Worm (Caenorhabditis elegans) whole organism, L1 larva: ENCODE results near the gene ttr-40.
A peak's percentile ranks its signal among the peaks of the same experiment; 100 is the strongest.

Experiments
- C16A3.4 ChIP-seq: fragments of 150-350 bp; optimal IDR thresholded peaks from 2 replicates; lab custom pipeline; 2014; ENCODE audit warnings: missing biosample characterization, missing genetic modification characterization
- F16B12.6 ChIP-seq: fragments of 150-350 bp; optimal IDR thresholded peaks from 2 replicates; lab custom pipeline; 2014; ENCODE audit warnings: missing biosample characterization, missing genetic modification characterization
- alr-1 ChIP-seq: fragments of 200-800 bp; sonication (Bioruptor generic); optimal IDR thresholded peaks from 2 replicates; lab custom pipeline; 2018; ENCODE audit warnings: borderline replicate concordance, mild to moderate bottlenecking, missing genetic modification characterization, missing compliant biosample characterization
- aly-2 ChIP-seq: fragments of 150-350 bp; optimal IDR thresholded peaks from 2 replicates; lab custom pipeline; 2014; ENCODE audit warnings: missing biosample characterization, missing genetic modification characterization
- blmp-1 ChIP-seq: fragments of 150-350 bp; optimal IDR thresholded peaks from 2 replicates; lab custom pipeline; 2014; ENCODE audit warnings: missing biosample characterization, missing genetic modification characterization
- ceh-8 ChIP-seq: fragments of 200-800 bp; sonication (Bioruptor generic); optimal IDR thresholded peaks from 2 replicates; lab custom pipeline; 2018; ENCODE audit warnings: mild to moderate bottlenecking, missing genetic modification characterization, moderate library complexity, missing compliant biosample characterization
- ceh-90 ChIP-seq: sonication (generic microtip); optimal IDR thresholded peaks from 2 replicates; lab custom pipeline; 2016; ENCODE audit warnings: missing genetic modification characterization, missing compliant biosample characterization
- ces-1 ChIP-seq: fragments of 150-350 bp; optimal IDR thresholded peaks from 2 replicates; lab custom pipeline; 2014; ENCODE audit warnings: missing biosample characterization, missing genetic modification reagents, missing genetic modification characterization
- efl-3 ChIP-seq: fragments of 200-800 bp; sonication (Bioruptor generic); optimal IDR thresholded peaks from 2 replicates; lab custom pipeline; 2018; ENCODE audit warnings: mild to moderate bottlenecking, missing genetic modification characterization, missing compliant biosample characterization
- egl-13 ChIP-seq: sonication (generic microtip); optimal IDR thresholded peaks from 2 replicates; lab custom pipeline; 2016; ENCODE audit warnings: missing genotype, missing genetic modification reagents, missing genetic modification characterization, missing compliant biosample characterization
- elt-2 ChIP-seq: sonication (generic microtip); optimal IDR thresholded peaks from 2 replicates; lab custom pipeline; 2016; ENCODE audit warnings: missing genetic modification characterization, mild to moderate bottlenecking, inconsistent platforms, missing compliant biosample characterization, missing genetic modification reagents
- elt-3 ChIP-seq, 6 experiments: fragments of 150-350 bp in 1 of 6; sonication (generic microtip); optimal IDR thresholded peaks; 2 replicates each; lab custom pipeline; 2017 to 2018; ENCODE audit warnings: missing biosample characterization in 6 of 6, missing genetic modification characterization in 6 of 6, inconsistent platforms in 1 of 6
- fkh-10 ChIP-seq: sonication (generic microtip); optimal IDR thresholded peaks from 2 replicates; lab custom pipeline; 2017; ENCODE audit warnings: missing biosample characterization, missing genetic modification reagents, missing genetic modification characterization
- fkh-4 ChIP-seq: sonication (generic microtip); optimal IDR thresholded peaks from 2 replicates; lab custom pipeline; 2016; ENCODE audit warnings: missing compliant biosample characterization, missing genetic modification characterization, borderline replicate concordance
- fkh-8 ChIP-seq: sonication (generic microtip); optimal IDR thresholded peaks from 2 replicates; lab custom pipeline; 2016; ENCODE audit warnings: mild to moderate bottlenecking, missing genetic modification characterization, missing compliant biosample characterization
- hlh-17 ChIP-seq: fragments of 200-800 bp; sonication (Bioruptor generic); optimal IDR thresholded peaks from 2 replicates; lab custom pipeline; 2018; ENCODE audit warnings: missing genetic modification characterization, mild to moderate bottlenecking, missing compliant biosample characterization, moderate library complexity, borderline replicate concordance
- irx-1 ChIP-seq: sonication (generic microtip); optimal IDR thresholded peaks from 2 replicates; lab custom pipeline; 2016; ENCODE audit warnings: missing genetic modification characterization, missing compliant biosample characterization
- isw-1 ChIP-seq: fragments of 200-800 bp; sonication (Bioruptor generic); IDR thresholded peaks from 2 replicates; pipeline ENCODE4 v1.3.6; 2022; ENCODE audit warnings: missing genetic modification characterization, missing compliant biosample characterization
- lin-15B ChIP-seq: fragments of 150-350 bp; sonication (generic microtip); optimal IDR thresholded peaks from 3 replicates; lab custom pipeline; 2014; ENCODE audit warnings: missing biosample characterization, missing genetic modification characterization
- lir-3 ChIP-seq: sonication (generic microtip); optimal IDR thresholded peaks from 2 replicates; lab custom pipeline; 2016; ENCODE audit warnings: mild to moderate bottlenecking, missing genetic modification characterization, moderate library complexity, missing compliant biosample characterization; ENCODE audit not compliant: poor library complexity
- lsy-2 ChIP-seq, 2 experiments: fragments of 150-350 bp; optimal IDR thresholded peaks; 2 replicates each; lab custom pipeline; 2014; ENCODE audit warnings: missing biosample characterization in 2 of 2, missing genetic modification characterization in 2 of 2
- mab-9 ChIP-seq: fragments of 200-800 bp; sonication (Bioruptor generic); IDR thresholded peaks from 2 replicates; pipeline ENCODE4 v1.3.6; 2022; ENCODE audit warnings: missing genetic modification reagents, missing genetic modification characterization, missing compliant biosample characterization
- mdl-1 ChIP-seq, 2 experiments: fragments of 150-350 bp; optimal IDR thresholded peaks; 2 replicates each; lab custom pipeline; 2014 to 2017; ENCODE audit warnings: missing biosample characterization in 2 of 2, missing genetic modification characterization in 2 of 2, inconsistent platforms in 1 of 2
- mef-2 ChIP-seq: fragments of 150-350 bp; optimal IDR thresholded peaks from 2 replicates; lab custom pipeline; 2014; ENCODE audit warnings: missing biosample characterization, missing genetic modification characterization
- nhr-12 ChIP-seq: sonication (generic microtip); optimal IDR thresholded peaks from 2 replicates; lab custom pipeline; 2017; ENCODE audit warnings: missing biosample characterization, missing genetic modification characterization
- nhr-28 ChIP-seq: fragments of 150-350 bp; optimal IDR thresholded peaks from 2 replicates; lab custom pipeline; 2014; ENCODE audit warnings: missing biosample characterization, missing genetic modification characterization
- nhr-47 ChIP-seq: sonication (generic microtip); optimal IDR thresholded peaks from 2 replicates; lab custom pipeline; 2016; ENCODE audit warnings: mild to moderate bottlenecking, missing genetic modification characterization, moderate library complexity, missing compliant biosample characterization
- nhr-76 ChIP-seq: sonication (generic microtip); optimal IDR thresholded peaks from 2 replicates; lab custom pipeline; 2017; ENCODE audit warnings: missing biosample characterization, missing genetic modification characterization
- nhr-77 ChIP-seq: fragments of 150-350 bp; optimal IDR thresholded peaks from 2 replicates; lab custom pipeline; 2014; ENCODE audit warnings: missing biosample characterization, missing genetic modification characterization
- nhr-84 ChIP-seq: sonication (generic microtip); optimal IDR thresholded peaks from 2 replicates; lab custom pipeline; 2017; ENCODE audit warnings: missing biosample characterization, missing genetic modification characterization
- nhr-85 ChIP-seq: sonication (generic microtip); peaks from one replicate; lab custom pipeline; 2016; ENCODE audit warnings: missing genetic modification characterization, inconsistent platforms, missing compliant biosample characterization
- nhr-90 ChIP-seq: sonication (generic microtip); optimal IDR thresholded peaks from 2 replicates; lab custom pipeline; 2016; ENCODE audit warnings: mild to moderate bottlenecking, missing genetic modification characterization, missing compliant biosample characterization; ENCODE audit not compliant: poor library complexity
- pag-3 ChIP-seq: sonication (generic microtip); optimal IDR thresholded peaks from 2 replicates; lab custom pipeline; 2017; ENCODE audit warnings: missing genetic modification characterization, mild to moderate bottlenecking, missing compliant biosample characterization, antibody characterized with exemption, borderline replicate concordance; ENCODE audit not compliant: insufficient read depth
- pqm-1 ChIP-seq: sonication (generic microtip); optimal IDR thresholded peaks from 3 replicates; lab custom pipeline; 2017; ENCODE audit warnings: missing biosample characterization, missing genetic modification characterization
- snpc-4 ChIP-seq: fragments of 150-350 bp; optimal IDR thresholded peaks from 2 replicates; lab custom pipeline; 2014; ENCODE audit warnings: missing biosample characterization, missing genetic modification characterization
- swsn-7 ChIP-seq: sonication (generic microtip); optimal IDR thresholded peaks from 2 replicates; lab custom pipeline; 2016; ENCODE audit warnings: missing genetic modification characterization, missing compliant biosample characterization
- tbx-2 ChIP-seq: sonication (generic microtip); optimal IDR thresholded peaks from 2 replicates; lab custom pipeline; 2016; ENCODE audit warnings: missing genetic modification characterization, missing compliant biosample characterization
- unc-130 ChIP-seq: fragments of 150-350 bp; optimal IDR thresholded peaks from 2 replicates; lab custom pipeline; 2017; ENCODE audit warnings: missing biosample characterization, missing genetic modification characterization, inconsistent platforms
- unc-30 ChIP-seq: sonication (generic microtip); optimal IDR thresholded peaks from 2 replicates; lab custom pipeline; 2017; ENCODE audit warnings: missing biosample characterization, missing genetic modification characterization
- unc-62 ChIP-seq: fragments of 150-350 bp; optimal IDR thresholded peaks from 2 replicates; lab custom pipeline; 2014; ENCODE audit warnings: missing biosample characterization, missing genetic modification reagents, missing genetic modification characterization
- unc-86 ChIP-seq: sonication (generic microtip); optimal IDR thresholded peaks from 2 replicates; lab custom pipeline; 2016; ENCODE audit warnings: missing genetic modification characterization, missing compliant biosample characterization
- vab-15 ChIP-seq: sonication (generic microtip); optimal IDR thresholded peaks from 2 replicates; lab custom pipeline; 2017; ENCODE audit warnings: missing genotype, mild to moderate bottlenecking, missing genetic modification characterization, missing compliant biosample characterization
- xbp-1 ChIP-seq: sonication (generic microtip); optimal IDR thresholded peaks from 2 replicates; lab custom pipeline; 2016; ENCODE audit warnings: missing genetic modification characterization, missing compliant biosample characterization
- zag-1 ChIP-seq: fragments of 150-350 bp; optimal IDR thresholded peaks from 2 replicates; lab custom pipeline; 2014; ENCODE audit warnings: missing biosample characterization, missing genetic modification characterization
- ztf-4 ChIP-seq: fragments of 150-350 bp; optimal IDR thresholded peaks from 2 replicates; lab custom pipeline; 2014; ENCODE audit warnings: missing biosample characterization, missing genetic modification characterization

Gene ttr-40

ce11 chrV:9346804-9347203 lies 8.5 kb downstream of the ttr-40 start, which contains the start of the genes K07B1.7 and try-5 (continued):
- TF ChIP-seq ces-1 (GFP tag; lab: Kevin White, UChicago) (no peak), lin-15B (tag; lab: Kevin White, UChicago) (peak; percentile 24), mdl-1 (tag; optimal IDR thresholded peaks at IDR 0.05; lab: Kevin White, UChicago) (peak in 1 of 2 experiments; percentile 49), tbx-2 (tag; lab: Kevin White, UChicago) (peak; percentile 58), irx-1 (peak; percentile 8), F16B12.6 (peak; percentile 42), isw-1 (peak; percentile 39), alr-1 (tag; lab: Kevin White, UChicago) (no peak), efl-3 (GFP tag; lab: Kevin White, UChicago) (no peak), nhr-84 (tag; lab: Kevin White, UChicago) (no peak), lsy-2 (tag; optimal IDR thresholded peaks at IDR 0.05; lab: Kevin White, UChicago) (peak; percentile 70 to 90), C16A3.4 (peak; percentile 82), egl-13 (tag; lab: Kevin White, UChicago) (peak; percentile 25), vab-15 (no peak), aly-2 (no peak), unc-30 (tag; lab: Kevin White, UChicago) (no peak), mef-2 (no peak), unc-62 (GFP tag; lab: Kevin White, UChicago) (no peak), zag-1 (tag; lab: Kevin White, UChicago) (no peak), swsn-7 (tag; lab: Kevin White, UChicago) (peak; percentile 56), snpc-4 (no peak), xbp-1 (tag; lab: Kevin White, UChicago) (peak; percentile 68), ceh-8 (peak; percentile 34), fkh-10 (GFP tag; lab: Kevin White, UChicago) (no peak), unc-86 (tag; lab: Kevin White, UChicago) (peak; percentile 26), pag-3 (tag; lab: Kevin White, UChicago) (no peak), hlh-17 (GFP tag; lab: Kevin White, UChicago) (no peak), mab-9 (GFP tag; lab: Robert Waterston, UW) (no peak), fkh-4 (tag; lab: Kevin White, UChicago) (no peak), elt-2 (tag; lab: Kevin White, UChicago) (no peak), nhr-12 (no peak), fkh-8 (tag; lab: Kevin White, UChicago) (peak; percentile 43), nhr-76 (no peak), ztf-4 (tag; lab: Kevin White, UChicago) (no peak), elt-3 (tag; optimal IDR thresholded peaks at IDR 0.05; lab: Kevin White, UChicago) (peak in 2 of 6 experiments; percentile 0 to 46), nhr-47 (tag; lab: Kevin White, UChicago) (peak; percentile 76), nhr-85 (tag; lab: Kevin White, UChicago) (peak; percentile 69), pqm-1 (tag; lab: Kevin White, UChicago) (no peak), lir-3 (tag; lab: Kevin White, UChicago) (no peak), unc-130 (tag; lab: Kevin White, UChicago) (no peak), blmp-1 (peak; percentile 64), nhr-77 (peak; percentile 24), nhr-28 (tag; lab: Kevin White, UChicago) (no peak), ceh-90 (tag; lab: Kevin White, UChicago) (no peak), nhr-90 (tag; lab: Kevin White, UChicago) (peak; percentile 16)
